Fruit fly (Drosophila melanogaster): Measurements from ENCODE around the gene CG45049.
A peak's percentile ranks its signal among the peaks of the same experiment; 100 is the strongest.

- TF ChIP-seq CG5204 (GFP tag; optimal IDR thresholded peaks at IDR 0.05) (peak; percentile 52), CG11617 (GFP tag; optimal IDR thresholded peaks at IDR 0.05) (peak; percentile 45), CG33017 (tag; optimal IDR thresholded peaks at IDR 0.05) (peak; percentile 64), bab1 (GFP tag; optimal IDR thresholded peaks at IDR 0.05) (peak; percentile 80), CG1620 (GFP tag; optimal IDR thresholded peaks at IDR 0.05) (peak; percentile 38)
These were observed 40.4 kb upstream of the CG45049 start, which contains the start of the genes Gclm and CG17625 for dm6 chr3R:22686336-22686874.
